Worm (Caenorhabditis elegans) whole organism, late embryonic: ENCODE results near the gene srbc-38.

ENCODE experiments used
- ama-1 ChIP-seq: fragments of 150-350 bp; optimal IDR thresholded peaks from 2 replicates; lab custom pipeline; 2014
- ceh-24 ChIP-seq: sonication (generic microtip); optimal IDR thresholded peaks from 2 replicates; lab custom pipeline; 2016; ENCODE audit warnings: mild to moderate bottlenecking, missing genetic modification characterization, missing compliant biosample characterization
- ets-4 ChIP-seq: sonication (generic microtip); optimal IDR thresholded peaks from 2 replicates; lab custom pipeline; 2016; ENCODE audit warnings: missing genetic modification characterization, missing compliant biosample characterization
- hlh-8 ChIP-seq: sonication (generic microtip); optimal IDR thresholded peaks from 2 replicates; lab custom pipeline; 2016; ENCODE audit warnings: missing genotype, missing genetic modification characterization, missing compliant biosample characterization
- pha-4 ChIP-seq: fragments of 150-350 bp; optimal IDR thresholded peaks from 2 replicates; lab custom pipeline; 2018; ENCODE audit warnings: missing biosample characterization, missing genetic modification reagents, missing genetic modification characterization

- no peak for TF ChIP-seq hlh-8 (tag; lab: Kevin White, UChicago)
- no peak for TF ChIP-seq pha-4 (tag; lab: Kevin White, UChicago)
- TF ChIP-seq ama-1 (lab: Kevin White, UChicago): no peak
- no peak for TF ChIP-seq ceh-24 (tag; lab: Kevin White, UChicago)
- no peak for TF ChIP-seq ets-4 (tag; lab: Kevin White, UChicago)
Observed at ce11 chrV:660210-660609, 46.8 kb upstream of the srbc-38 start, which contains the start of gene F31F4.17.
